Worm (Caenorhabditis elegans) whole organism, L4/young adult: Measurements from ENCODE around the gene srh-219.

Source experiments
- W03F9.2 ChIP-seq: fragments of 150-350 bp; optimal IDR thresholded peaks from 2 replicates; lab custom pipeline; 2014; ENCODE audit warnings: missing biosample characterization, missing genetic modification characterization
- dao-5 ChIP-seq: sonication (generic microtip); optimal IDR thresholded peaks from 2 replicates; lab custom pipeline; 2016; ENCODE audit warnings: missing genotype, missing genetic modification characterization, moderate library complexity, missing compliant biosample characterization
- him-1 ChIP-seq: sonication (generic microtip); optimal IDR thresholded peaks from 2 replicates; lab custom pipeline; 2016; ENCODE audit warnings: missing genotype, missing genetic modification reagents, missing genetic modification characterization, missing compliant biosample characterization

- TF ChIP-seq him-1 (tag; lab: Kevin White, UChicago): no peak
- no peak for TF ChIP-seq dao-5 (tag; lab: Kevin White, UChicago)
- no peak for TF ChIP-seq W03F9.2 (tag; lab: Kevin White, UChicago)
Observed at ce11 chrV:15537923-15538322, 42.7 kb downstream of the srh-219 start, which contains the start of gene prde-1.
